Worm (Caenorhabditis elegans) whole organism, late embryonic: Measurements from ENCODE around the gene acy-1.

Experiments used
- C08G9.2 ChIP-seq: sonication (generic microtip); optimal IDR thresholded peaks from 2 replicates; lab custom pipeline; 2016; ENCODE audit warnings: mild to moderate bottlenecking, missing genetic modification characterization, moderate library complexity, missing compliant biosample characterization
- F13H6.1 ChIP-seq: sonication (generic microtip); optimal IDR thresholded peaks from 2 replicates; lab custom pipeline; 2016; ENCODE audit warnings: missing genetic modification characterization, missing compliant biosample characterization
- hlh-8 ChIP-seq: sonication (generic microtip); optimal IDR thresholded peaks from 2 replicates; lab custom pipeline; 2016; ENCODE audit warnings: missing genotype, missing genetic modification characterization, missing compliant biosample characterization
- nhr-232 ChIP-seq: sonication (generic microtip); optimal IDR thresholded peaks from 2 replicates; lab custom pipeline; 2016; ENCODE audit warnings: missing genetic modification characterization, missing compliant biosample characterization
- pag-3 ChIP-seq: sonication (generic microtip); optimal IDR thresholded peaks from 2 replicates; lab custom pipeline; 2016; ENCODE audit warnings: missing compliant biosample characterization, missing genetic modification characterization, borderline replicate concordance
- pha-4 ChIP-seq: fragments of 150-350 bp; optimal IDR thresholded peaks from 2 replicates; lab custom pipeline; 2018; ENCODE audit warnings: missing biosample characterization, missing genetic modification reagents, missing genetic modification characterization
- syd-9 ChIP-seq: sonication (generic microtip); optimal IDR thresholded peaks from 2 replicates; lab custom pipeline; 2016; ENCODE audit warnings: mild to moderate bottlenecking, missing genetic modification characterization, moderate library complexity, missing compliant biosample characterization
- tbx-2 ChIP-seq: sonication (generic microtip); optimal IDR thresholded peaks from 2 replicates; lab custom pipeline; 2016; ENCODE audit warnings: missing genetic modification characterization, missing compliant biosample characterization

- peak; percentile 21 for TF ChIP-seq nhr-232 (tag; lab: Kevin White, UChicago)
- no peak for TF ChIP-seq pha-4 (tag; lab: Kevin White, UChicago)
- peak; percentile 44 for TF ChIP-seq hlh-8 (tag; lab: Kevin White, UChicago)
- TF ChIP-seq C08G9.2 (tag; lab: Kevin White, UChicago): peak; percentile 36
- TF ChIP-seq tbx-2 (tag; lab: Kevin White, UChicago): peak; percentile 71
- TF ChIP-seq syd-9 (tag; lab: Kevin White, UChicago): peak; percentile 63
- peak; percentile 53 for TF ChIP-seq F13H6.1 (tag; lab: Kevin White, UChicago)
- no peak for TF ChIP-seq pag-3 (tag; lab: Kevin White, UChicago)
Measured at ce11 chrIII:4756983-4757382, 35.1 kb downstream of the acy-1 start, which contains the start of gene fbxl-2.
